Worm (Caenorhabditis elegans): ENCODE results near the gene gem-1.

gem-1 gene

DNA sequence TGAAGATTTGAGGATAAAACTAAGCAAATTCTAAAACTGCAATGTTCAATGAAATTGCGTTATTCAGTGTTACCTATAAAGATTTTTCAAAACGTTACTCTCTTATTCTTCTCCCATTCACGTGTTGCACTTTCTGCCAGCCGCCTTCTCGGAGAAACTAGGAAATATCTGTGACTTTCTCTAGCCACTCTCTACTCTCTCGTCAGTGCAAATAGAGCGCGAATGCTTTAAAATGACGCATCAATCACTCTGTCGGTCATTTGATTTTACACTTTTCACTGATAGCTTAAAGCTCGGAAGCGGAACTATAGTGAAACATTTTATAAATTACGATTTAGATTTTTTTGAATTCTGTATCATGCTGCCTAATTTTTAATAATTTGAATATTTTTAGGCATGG lies 47.9 kb downstream of the gem-1 start:
- TF ChIP-seq hmg-4 (GFP tag; optimal IDR thresholded peaks at IDR 0.05): no peak
- TF ChIP-seq F13C5.2 (tag; optimal IDR thresholded peaks at IDR 0.05): peak; percentile 23

DNA sequence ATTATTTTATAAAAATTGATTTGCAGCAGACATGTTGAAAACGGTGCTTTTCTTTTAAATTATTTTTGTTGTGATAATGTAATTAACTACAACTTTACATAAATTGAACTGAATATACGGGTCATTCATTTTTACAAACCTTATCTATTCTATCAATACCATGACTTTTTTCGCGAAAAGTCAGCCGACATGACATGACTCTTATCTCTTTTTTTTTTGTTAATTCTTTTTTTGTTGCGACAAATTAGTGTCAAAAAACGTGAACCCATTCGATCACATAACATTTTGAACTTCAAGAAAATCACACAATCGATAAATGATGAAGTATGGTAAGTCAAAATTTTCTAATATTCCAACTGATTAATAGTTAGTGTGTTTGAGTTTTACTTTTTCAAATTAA lies 48.8 kb downstream of the gem-1 start, which contains the start of gene sir-2.2:
Gene sir-2.2 (plus strand): TSS at position 34 of the 400 bp plus-strand sequence.
- no peak for TF ChIP-seq aly-1 (tag; optimal IDR thresholded peaks at IDR 0.05)
- no peak for TF ChIP-seq hmbx-1 (tag; optimal IDR thresholded peaks at IDR 0.05)
- TF ChIP-seq B0310.2 (tag; optimal IDR thresholded peaks at IDR 0.05): no peak
- TF ChIP-seq flt-1 (GFP tag; IDR thresholded peaks at IDR 0.05): no peak
- TF ChIP-seq F13C5.2 (tag; optimal IDR thresholded peaks at IDR 0.05): no peak
- TF ChIP-seq pes-1 (GFP tag; IDR thresholded peaks at IDR 0.05): no peak
- TF ChIP-seq hmg-4 (GFP tag; optimal IDR thresholded peaks at IDR 0.05): no peak
- TF ChIP-seq tbx-11 (GFP tag; IDR thresholded peaks at IDR 0.05): no peak
- no peak for TF ChIP-seq tbx-37 (GFP tag; conservative IDR thresholded peaks at IDR 0.05)
- no peak for TF ChIP-seq ceh-36 (tag; optimal IDR thresholded peaks at IDR 0.05)
- no peak for TF ChIP-seq ceh-13 (GFP tag; optimal IDR thresholded peaks at IDR 0.05)
- TF ChIP-seq scrt-1 (GFP tag; IDR thresholded peaks at IDR 0.05): no peak
- TF ChIP-seq ets-7 (tag; optimal IDR thresholded peaks at IDR 0.05): no peak
- no peak for TF ChIP-seq sea-1 (GFP tag; conservative IDR thresholded peaks at IDR 0.05)
- TF ChIP-seq ama-1 (optimal IDR thresholded peaks at IDR 0.05): no peak
- no peak for TF ChIP-seq hnd-1 (tag; optimal IDR thresholded peaks at IDR 0.05)
- no peak for TF ChIP-seq tra-4 (tag; optimal IDR thresholded peaks at IDR 0.05)

DNA sequence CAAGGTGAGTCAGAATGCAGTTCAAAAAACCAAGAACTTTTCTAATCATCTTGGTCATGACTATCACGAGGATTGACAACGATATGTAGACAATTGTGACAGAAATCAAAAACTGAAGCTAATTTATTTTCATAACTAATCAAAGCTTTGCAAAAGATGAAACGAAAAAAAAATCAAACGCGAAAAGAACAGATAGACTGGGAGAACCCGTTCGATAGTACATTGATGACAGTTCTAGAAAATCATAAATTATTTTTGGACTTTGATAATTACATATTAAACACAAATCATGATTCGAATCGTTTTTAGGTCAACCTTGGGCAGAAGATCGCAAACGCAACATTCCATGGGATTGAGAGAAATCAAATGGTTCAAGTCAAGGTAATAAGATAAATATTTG lies 51.8 kb downstream of the gem-1 start:
- TF ChIP-seq tra-4 (tag; optimal IDR thresholded peaks at IDR 0.05): no peak

DNA sequence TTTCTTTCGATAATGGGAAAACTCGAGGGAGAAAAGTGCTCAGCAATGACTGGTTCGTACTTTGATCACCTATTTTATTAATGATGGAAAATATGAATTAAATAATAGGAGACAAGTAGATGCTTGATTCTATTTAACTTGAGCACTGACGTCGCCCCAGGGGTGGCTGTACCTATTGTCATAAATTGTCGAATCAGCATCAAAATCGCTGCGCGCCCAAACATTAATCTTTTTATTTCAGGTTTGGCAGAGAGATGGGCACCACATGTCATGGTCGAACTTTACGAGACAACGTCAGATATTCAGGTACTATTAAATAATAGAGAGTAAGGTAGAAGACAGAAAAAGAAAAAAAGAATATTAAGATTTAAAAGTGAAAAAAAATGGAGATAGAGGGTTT lies 52.5 kb downstream of the gem-1 start:
- TF ChIP-seq tbx-11 (GFP tag; IDR thresholded peaks at IDR 0.05) (no peak), ceh-36 (tag; optimal IDR thresholded peaks at IDR 0.05) (no peak), F13C5.2 (tag; optimal IDR thresholded peaks at IDR 0.05) (no peak), tbx-37 (GFP tag; conservative IDR thresholded peaks at IDR 0.05) (no peak), B0310.2 (tag; optimal IDR thresholded peaks at IDR 0.05) (no peak), hmbx-1 (tag; optimal IDR thresholded peaks at IDR 0.05) (no peak), sea-1 (GFP tag; conservative IDR thresholded peaks at IDR 0.05) (no peak), ama-1 (optimal IDR thresholded peaks at IDR 0.05) (no peak), pes-1 (GFP tag; IDR thresholded peaks at IDR 0.05) (no peak), scrt-1 (GFP tag; IDR thresholded peaks at IDR 0.05) (no peak), flt-1 (GFP tag; IDR thresholded peaks at IDR 0.05) (no peak), aly-1 (tag; optimal IDR thresholded peaks at IDR 0.05) (no peak), hmg-4 (GFP tag; optimal IDR thresholded peaks at IDR 0.05) (no peak), ceh-13 (GFP tag; optimal IDR thresholded peaks at IDR 0.05) (no peak), hnd-1 (tag; optimal IDR thresholded peaks at IDR 0.05) (no peak), tra-4 (tag; optimal IDR thresholded peaks at IDR 0.05) (no peak), ets-7 (tag; optimal IDR thresholded peaks at IDR 0.05) (no peak)

DNA sequence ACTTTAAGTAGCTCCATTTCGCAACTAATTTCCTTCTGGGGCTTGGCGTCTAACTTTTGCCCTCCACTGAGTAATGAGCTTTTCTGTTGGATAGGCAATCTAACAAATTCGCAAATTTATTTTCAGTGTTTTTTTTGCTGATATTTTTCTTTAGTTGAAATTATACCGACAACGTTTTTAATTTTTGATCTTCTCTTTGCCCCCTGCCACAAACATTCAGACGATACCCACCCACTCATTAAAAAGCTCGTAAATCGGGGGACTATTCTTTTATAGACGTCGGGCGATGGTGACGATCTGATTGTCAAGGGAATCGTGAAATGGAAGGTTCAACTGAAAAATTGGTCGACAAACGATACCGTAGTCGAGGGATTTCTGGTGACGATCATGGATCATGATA lies 53.1 kb downstream of the gem-1 start:
- TF ChIP-seq hmbx-1 (tag; optimal IDR thresholded peaks at IDR 0.05) (no peak), ama-1 (optimal IDR thresholded peaks at IDR 0.05) (no peak), tbx-37 (GFP tag; conservative IDR thresholded peaks at IDR 0.05) (no peak), ceh-36 (tag; optimal IDR thresholded peaks at IDR 0.05) (no peak), aly-1 (tag; optimal IDR thresholded peaks at IDR 0.05) (no peak)

DNA sequence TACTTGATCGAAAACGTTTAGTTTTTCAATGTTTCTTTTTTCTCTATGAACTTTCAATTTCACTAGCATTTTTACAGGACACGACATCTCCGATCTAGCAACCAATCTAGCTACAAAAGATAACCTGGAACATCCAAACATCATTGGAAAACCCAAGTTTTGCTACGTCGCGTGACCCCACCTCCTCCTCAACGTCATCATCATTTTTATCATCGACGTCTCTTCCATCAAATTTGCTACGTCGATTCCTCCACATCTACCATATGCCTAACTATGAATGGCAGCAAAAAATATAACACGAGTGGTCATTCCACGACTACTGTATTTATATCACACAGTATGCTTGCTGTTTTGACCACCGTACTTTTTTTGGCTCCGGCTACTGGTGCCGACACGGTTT lies 53.9 kb downstream of the gem-1 start, which contains the start of gene F46G10.2:
Gene F46G10.2 (plus strand): TSS at position 78 of the 400 bp plus-strand sequence.
- no peak for TF ChIP-seq F13C5.2 (tag; optimal IDR thresholded peaks at IDR 0.05)
- TF ChIP-seq pes-1 (GFP tag; IDR thresholded peaks at IDR 0.05): no peak
- no peak for TF ChIP-seq tbx-11 (GFP tag; IDR thresholded peaks at IDR 0.05)
- no peak for TF ChIP-seq hmg-4 (GFP tag; optimal IDR thresholded peaks at IDR 0.05)
- TF ChIP-seq hnd-1 (tag; optimal IDR thresholded peaks at IDR 0.05): no peak
- TF ChIP-seq B0310.2 (tag; optimal IDR thresholded peaks at IDR 0.05): no peak

All from whole organism, early embryonic.